Worm (Caenorhabditis elegans): Measurements from ENCODE around the gene R07E4.5.

ce11 chrX:5995613-5996206 lies 42.7 kb upstream of the R07E4.5 start, which contains the start of gene inx-3:
- TF ChIP-seq ama-1 (optimal IDR thresholded peaks at IDR 0.05) (no peak), ama-1 (GFP tag; optimal IDR thresholded peaks at IDR 0.05) (no peak), snpc-4 (GFP tag; optimal IDR thresholded peaks at IDR 0.05) (no peak), snpc-4 (tag; optimal IDR thresholded peaks at IDR 0.05) (no peak)
